Fruit fly (Drosophila melanogaster) whole organism, embryonic: ENCODE data around the gene Ube4B.
A peak's percentile ranks its signal among the peaks of the same experiment; 100 is the strongest.

Source experiments
- Bteb2 ChIP-seq: fragments of 200-800 bp; sonication (Bioruptor generic); optimal IDR thresholded peaks from 2 replicates; lab custom pipeline; 2016; ENCODE audit warnings: missing biosample characterization, missing genetic modification characterization
- CG10147 ChIP-seq: fragments of 200-800 bp; sonication (Bioruptor generic); optimal IDR thresholded peaks from 2 replicates; lab custom pipeline; 2019; ENCODE audit warnings: missing biosample characterization, mild to moderate bottlenecking, missing genetic modification characterization, moderate library complexity
- CG10209 ChIP-seq: fragments of 200-800 bp; sonication (Bioruptor generic); optimal IDR thresholded peaks from 3 replicates; lab custom pipeline; 2017; ENCODE audit warnings: missing biosample characterization, mild to moderate bottlenecking, missing genetic modification characterization, missing genetic modification reagents
- CG10267 ChIP-seq: fragments of 200-800 bp; sonication (Bioruptor generic); optimal IDR thresholded peaks from 2 replicates; lab custom pipeline; 2018; ENCODE audit warnings: missing biosample characterization, mild to moderate bottlenecking, missing genetic modification characterization, moderate library complexity
- CG10543 ChIP-seq: fragments of 200-800 bp; sonication (Bioruptor generic); optimal IDR thresholded peaks from 3 replicates; lab custom pipeline; 2017; ENCODE audit warnings: missing biosample characterization, mild to moderate bottlenecking, missing genetic modification characterization, moderate library complexity
- CG14860 ChIP-seq: fragments of 200-800 bp; sonication (Bioruptor generic); IDR thresholded peaks from 3 replicates; pipeline ENCODE4 v1.3.6; 2022; ENCODE audit warnings: missing biosample characterization, missing genetic modification characterization; ENCODE audit not compliant: partially characterized antibody
- CG14965 ChIP-seq: fragments of 200-800 bp; sonication (Bioruptor generic); optimal IDR thresholded peaks from 2 replicates; lab custom pipeline; 2016; ENCODE audit warnings: missing biosample characterization, missing genetic modification characterization, borderline replicate concordance
- CG1529 ChIP-seq: fragments of 200-800 bp; sonication (Bioruptor generic); optimal IDR thresholded peaks from 3 replicates; lab custom pipeline; 2018; ENCODE audit warnings: missing biosample characterization, missing genetic modification characterization
- CG17359 ChIP-seq: fragments of 200-800 bp; sonication (Bioruptor generic); optimal IDR thresholded peaks from 3 replicates; lab custom pipeline; 2018; ENCODE audit warnings: missing biosample characterization, mild to moderate bottlenecking, missing genetic modification characterization, moderate library complexity
- CG1792 ChIP-seq: fragments of 200-800 bp; sonication (Bioruptor generic); optimal IDR thresholded peaks from 2 replicates; lab custom pipeline; 2016; ENCODE audit warnings: missing biosample characterization, missing genetic modification characterization
- CG31388 ChIP-seq: fragments of 200-800 bp; sonication (Bioruptor generic); optimal IDR thresholded peaks from 2 replicates; lab custom pipeline; 2016; ENCODE audit warnings: missing biosample characterization, missing genetic modification characterization
- CG32532 ChIP-seq: fragments of 200-800 bp; sonication (Bioruptor generic); IDR thresholded peaks from 2 replicates; pipeline ENCODE4 v1.3.6; 2022; ENCODE audit warnings: missing biosample characterization, missing genetic modification characterization
- CG3407 ChIP-seq: fragments of 200-800 bp; sonication (Bioruptor generic); optimal IDR thresholded peaks from 2 replicates; lab custom pipeline; 2018; ENCODE audit warnings: missing biosample characterization, mild to moderate bottlenecking, missing genetic modification characterization
- CG34376 ChIP-seq: fragments of 200-800 bp; sonication (Bioruptor generic); optimal IDR thresholded peaks from 2 replicates; lab custom pipeline; 2018; ENCODE audit warnings: missing biosample characterization, mild to moderate bottlenecking, missing genetic modification characterization
- CG34422 ChIP-seq: fragments of 200-800 bp; sonication (Bioruptor generic); IDR thresholded peaks from 3 replicates; pipeline ENCODE4 v1.3.6; 2022; ENCODE audit warnings: missing biosample characterization, missing genetic modification characterization
- CG3726 ChIP-seq: fragments of 200-800 bp; sonication (Bioruptor generic); IDR thresholded peaks from 3 replicates; pipeline ENCODE4, ENCODE4 v1.3.6; 2022; ENCODE audit warnings: missing biosample characterization, missing genetic modification characterization
- CG42726 ChIP-seq: fragments of 200-800 bp; sonication (Bioruptor generic); IDR thresholded peaks from 2 replicates; pipeline ENCODE4 v1.3.6; 2022; ENCODE audit warnings: missing biosample characterization, missing genetic modification characterization; ENCODE audit not compliant: partially characterized antibody
- CG4328 ChIP-seq: fragments of 200-800 bp; sonication (Bioruptor generic); optimal IDR thresholded peaks from 3 replicates; lab custom pipeline; 2017; ENCODE audit warnings: missing biosample characterization, missing genetic modification reagents, missing genetic modification characterization
- CG4854 ChIP-seq: fragments of 200-800 bp; sonication (Bioruptor generic); optimal IDR thresholded peaks from 2 replicates; lab custom pipeline; 2016; ENCODE audit warnings: missing biosample characterization, missing genetic modification characterization, inconsistent platforms
- CG6791 ChIP-seq: fragments of 200-800 bp; sonication (Bioruptor generic); IDR thresholded peaks from 3 replicates; pipeline ENCODE4 v1.3.6; 2022; ENCODE audit warnings: missing biosample characterization, missing genetic modification characterization; ENCODE audit not compliant: partially characterized antibody
- CG6854 ChIP-seq: fragments of 200-800 bp; sonication (Bioruptor generic); optimal IDR thresholded peaks from 3 replicates; lab custom pipeline; 2017; ENCODE audit warnings: missing biosample characterization, mild to moderate bottlenecking, missing genetic modification characterization
- CG8281 ChIP-seq: fragments of 200-800 bp; sonication (Bioruptor generic); optimal IDR thresholded peaks from 2 replicates; lab custom pipeline; 2018; ENCODE audit warnings: missing biosample characterization, mild to moderate bottlenecking, missing genetic modification characterization, moderate library complexity
- CG8924 ChIP-seq: fragments of 200-800 bp; optimal IDR thresholded peaks from 3 replicates; lab custom pipeline; 2019; ENCODE audit warnings: missing biosample characterization, mild to moderate bottlenecking, missing genetic modification characterization, moderate library complexity
- Dip2 ChIP-seq: fragments of 200-800 bp; sonication (Bioruptor generic); IDR thresholded peaks from 2 replicates; pipeline ENCODE4 v1.3.6; 2022; ENCODE audit warnings: missing biosample characterization, missing genetic modification characterization
- Doc2 ChIP-seq: fragments of 200-800 bp; sonication (Bioruptor generic); IDR thresholded peaks from 2 replicates; pipeline ENCODE4 v1.3.6; 2022; ENCODE audit warnings: missing biosample characterization, missing genetic modification characterization
- ERR ChIP-seq: fragments of 200-800 bp; sonication (Bioruptor generic); optimal IDR thresholded peaks from 2 replicates; lab custom pipeline; 2016; ENCODE audit warnings: missing biosample characterization, missing genetic modification characterization
- Ets65A ChIP-seq: fragments of 200-800 bp; sonication (Bioruptor generic); peaks from one replicate; lab custom pipeline; 2016; ENCODE audit warnings: missing biosample characterization, missing genetic modification characterization
- H2.0 ChIP-seq: fragments of 200-800 bp; sonication (Bioruptor generic); IDR thresholded peaks from 2 replicates; pipeline ENCODE4 v1.3.6; 2022; ENCODE audit warnings: missing biosample characterization, missing genetic modification characterization
- Med ChIP-seq: fragments of 200-800 bp; sonication (Bioruptor generic); peaks from one replicate; lab custom pipeline; 2016; ENCODE audit warnings: missing biosample characterization, missing genetic modification characterization, mild to moderate bottlenecking, inconsistent platforms, moderate library complexity
- NK7.1 ChIP-seq: fragments of 200-800 bp; sonication (Bioruptor generic); optimal IDR thresholded peaks from 3 replicates; lab custom pipeline; 2016; ENCODE audit warnings: missing biosample characterization, missing genetic modification characterization
- Neu2 ChIP-seq: fragments of 200-800 bp; sonication (Bioruptor generic); optimal IDR thresholded peaks from 3 replicates; lab custom pipeline; 2016; ENCODE audit warnings: missing biosample characterization, missing genetic modification characterization, borderline replicate concordance
- Nf-YB ChIP-seq: fragments of 200-800 bp; sonication (Bioruptor generic); optimal IDR thresholded peaks from 3 replicates; lab custom pipeline; 2019; ENCODE audit warnings: missing biosample characterization, mild to moderate bottlenecking, missing genetic modification characterization, moderate library complexity
- bowl ChIP-seq: fragments of 200-800 bp; sonication (Bioruptor generic); IDR thresholded peaks from 2 replicates; pipeline ENCODE4 v1.3.6; 2022; ENCODE audit warnings: missing biosample characterization, missing genetic modification characterization
- br ChIP-seq: fragments of >200 bp; optimal IDR thresholded peaks from 2 replicates; lab custom pipeline; 2017
- dmrt99B ChIP-seq: fragments of 200-800 bp; sonication (Bioruptor generic); optimal IDR thresholded peaks from 2 replicates; lab custom pipeline; 2018; ENCODE audit warnings: missing biosample characterization, mild to moderate bottlenecking, missing genetic modification characterization, moderate library complexity
- ems ChIP-seq: fragments of 200-800 bp; sonication (Bioruptor generic); optimal IDR thresholded peaks from 3 replicates; lab custom pipeline; 2016; ENCODE audit warnings: missing biosample characterization, missing genetic modification characterization
- eyg ChIP-seq: fragments of 200-800 bp; sonication (Bioruptor generic); optimal IDR thresholded peaks from 3 replicates; lab custom pipeline; 2016; ENCODE audit warnings: missing biosample characterization, missing genetic modification characterization
- fu2 ChIP-seq: fragments of 200-800 bp; sonication (Bioruptor generic); optimal IDR thresholded peaks from 2 replicates; lab custom pipeline; 2016; ENCODE audit warnings: missing biosample characterization, missing genetic modification characterization
- hb ChIP-seq: fragments of 200-800 bp; sonication (Bioruptor generic); IDR thresholded peaks from 3 replicates; pipeline ENCODE4 v1.3.6; 2022; ENCODE audit warnings: missing biosample characterization, missing genetic modification characterization; ENCODE audit not compliant: partially characterized antibody
- insv ChIP-seq, 2 experiments: fragments of 200-800 bp; sonication (Bioruptor generic); optimal IDR thresholded peaks; 3 replicates each; lab custom pipeline; 2016 to 2018; ENCODE audit warnings: missing biosample characterization in 2 of 2, missing genetic modification characterization in 2 of 2
- inv ChIP-seq: fragments of 200-800 bp; sonication (Bioruptor generic); IDR thresholded peaks from 2 replicates; pipeline ENCODE4 v1.3.6; 2022; ENCODE audit warnings: missing biosample characterization, missing genetic modification characterization; ENCODE audit not compliant: partially characterized antibody
- nau ChIP-seq: fragments of 200-800 bp; sonication (Bioruptor generic); optimal IDR thresholded peaks from 3 replicates; lab custom pipeline; 2017; ENCODE audit warnings: missing biosample characterization, mild to moderate bottlenecking, missing genetic modification characterization, missing genetic modification reagents
- prd ChIP-seq, 3 experiments: fragments of >200 bp in 2 of 3; fragments of 200-800 bp in 1 of 3; sonication (Bioruptor generic) in 1 of 3; optimal IDR thresholded peaks in 2 of 3; IDR thresholded peaks in 1 of 3; 2 replicates in 2 of 3; 3 replicates in 1 of 3; pipeline versions ENCODE4 v1.3.6 to Lab custom; 2017 to 2022; ENCODE audit warnings: missing biosample characterization in 1 of 3, missing genetic modification characterization in 1 of 3
- ro ChIP-seq: fragments of 200-800 bp; sonication (Bioruptor generic); IDR thresholded peaks from 2 replicates; pipeline ENCODE4 v1.3.6; 2022; ENCODE audit warnings: missing biosample characterization, missing genetic modification characterization
- run ChIP-seq: fragments of 200-800 bp; sonication (Bioruptor generic); optimal IDR thresholded peaks from 3 replicates; lab custom pipeline; 2018; ENCODE audit warnings: missing biosample characterization, mild to moderate bottlenecking, missing genetic modification characterization
- salm ChIP-seq: fragments of 200-800 bp; sonication (Bioruptor generic); optimal IDR thresholded peaks from 2 replicates; lab custom pipeline; 2018; ENCODE audit warnings: missing biosample characterization, mild to moderate bottlenecking, missing genetic modification characterization
- sens-2 ChIP-seq: fragments of 200-800 bp; sonication (Bioruptor generic); IDR thresholded peaks from 2 replicates; pipeline ENCODE4 v1.3.6; 2022; ENCODE audit warnings: missing biosample characterization, missing genetic modification characterization
- sug ChIP-seq: fragments of 200-800 bp; optimal IDR thresholded peaks from 2 replicates; lab custom pipeline; 2019; ENCODE audit warnings: missing biosample characterization, mild to moderate bottlenecking, missing genetic modification characterization, moderate library complexity
- tio ChIP-seq: fragments of 200-800 bp; sonication (Bioruptor generic); optimal IDR thresholded peaks from 2 replicates; lab custom pipeline; 2017; ENCODE audit warnings: missing biosample characterization, missing genetic modification characterization, inconsistent platforms
- trem ChIP-seq: fragments of 200-800 bp; optimal IDR thresholded peaks from 3 replicates; lab custom pipeline; 2019; ENCODE audit warnings: missing biosample characterization, mild to moderate bottlenecking, missing genetic modification characterization, moderate library complexity
- ttk ChIP-seq: fragments of 200-800 bp; sonication (Bioruptor generic); IDR thresholded peaks from 2 replicates; pipeline ENCODE4 v2.1.2; 2022; ENCODE audit warnings: missing biosample characterization, missing genetic modification characterization

The Ube4B gene

DNA sequence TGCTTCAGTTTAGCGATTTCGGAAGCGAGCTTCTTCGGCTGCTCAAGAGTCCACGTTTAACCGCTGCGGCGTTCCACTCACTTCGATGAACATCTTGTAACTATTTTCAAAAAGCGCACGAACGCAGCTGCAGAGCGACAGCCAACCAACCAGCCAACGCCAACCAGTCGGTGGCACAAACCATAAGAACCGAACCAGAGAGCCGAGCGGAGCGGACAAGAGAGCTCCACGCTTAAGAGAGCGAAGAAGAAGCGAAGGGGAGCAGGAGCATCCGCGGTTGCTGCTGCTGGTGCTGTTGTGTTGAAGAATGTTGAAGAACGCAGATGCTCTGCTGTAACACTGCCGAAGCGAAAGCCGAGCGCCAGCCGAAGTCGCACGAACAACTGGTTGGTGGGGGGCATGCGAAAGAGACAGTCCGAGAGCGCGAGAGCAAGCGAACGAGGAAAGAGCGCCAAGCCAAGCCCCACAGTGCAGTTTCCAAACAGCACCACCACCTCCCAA is 40.9 kb upstream of the Ube4B start, which contains the start of gene CG9932 (continued):
- TF ChIP-seq CG17359 (tag; lab: Kevin White, UChicago), result peak; percentile 2
- no peak for TF ChIP-seq trem (tag; lab: Kevin White, UChicago)
- TF ChIP-seq CG14860 (GFP tag; lab: Robert Waterston, UW), result no peak
- peak; percentile 60 for TF ChIP-seq nau (GFP tag; lab: Kevin White, UChicago)
- TF ChIP-seq ro (GFP tag; lab: Robert Waterston, UW), result no peak
- no peak for TF ChIP-seq ems (GFP tag; lab: Kevin White, UChicago)
- no peak for TF ChIP-seq tio (GFP tag; lab: Kevin White, UChicago)
- TF ChIP-seq CG10267, result no peak
- TF ChIP-seq CG8281 (tag; lab: Kevin White, UChicago), result no peak
- peak; percentile 57 for TF ChIP-seq CG34376
- no peak for TF ChIP-seq CG4854 (GFP tag; lab: Kevin White, UChicago)
- no peak for TF ChIP-seq Doc2 (GFP tag; lab: Robert Waterston, UW)
- no peak for TF ChIP-seq CG1529 (GFP tag; lab: Kevin White, UChicago)
- no peak for TF ChIP-seq CG6791 (GFP tag; lab: Robert Waterston, UW)
- no peak for TF ChIP-seq CG14965
- no peak for TF ChIP-seq salm (tag; lab: Kevin White, UChicago)
- TF ChIP-seq ttk (GFP tag; lab: Robert Waterston, UW), result no peak
- TF ChIP-seq sug (tag; lab: Kevin White, UChicago), result peak; percentile 92
- TF ChIP-seq run (tag; lab: Kevin White, UChicago), result no peak
- 0 out of 2 replicates have a peak, but pooled peaks have one; percentile 22 for TF ChIP-seq bowl (GFP tag; lab: Robert Waterston, UW)
- TF ChIP-seq NK7.1 (GFP tag; lab: Kevin White, UChicago), result no peak
- no peak for TF ChIP-seq Ets65A
- no peak for TF ChIP-seq CG3407 (GFP tag; lab: Kevin White, UChicago)
- TF ChIP-seq H2.0, result no peak
- TF ChIP-seq CG32532 (GFP tag; lab: Robert Waterston, UW), result peak; percentile 66
- no peak for TF ChIP-seq hb (GFP tag; lab: Robert Waterston, UW)
- TF ChIP-seq sens-2 (GFP tag; lab: Robert Waterston, UW), result no peak
- no peak for TF ChIP-seq CG8924 (tag; lab: Kevin White, UChicago)
- no peak for TF ChIP-seq Neu2
- TF ChIP-seq CG4328 (GFP tag; lab: Kevin White, UChicago), result no peak
- no peak for TF ChIP-seq eyg (GFP tag; lab: Kevin White, UChicago)
- TF ChIP-seq CG34422 (GFP tag; lab: Robert Waterston, UW), result no peak
- no peak for TF ChIP-seq prd (optimal IDR thresholded peaks at IDR 0.05; lab: Kevin White, UChicago)
- no peak for TF ChIP-seq prd (GFP tag; IDR thresholded peaks at IDR 0.05; lab: Robert Waterston, UW)
- peak; percentile 34 for TF ChIP-seq CG6854 (GFP tag; lab: Kevin White, UChicago)
- no peak for TF ChIP-seq inv
- TF ChIP-seq CG10543 (GFP tag; lab: Kevin White, UChicago), result peak; percentile 48
- TF ChIP-seq CG3726 (GFP tag; lab: Robert Waterston, UW), result no peak
- peak; percentile 86 for TF ChIP-seq Nf-YB (GFP tag; lab: Kevin White, UChicago)
- TF ChIP-seq Dip2, result no peak
- peak; percentile 88 for TF ChIP-seq Med (GFP tag; lab: Kevin White, UChicago)
- no peak for TF ChIP-seq br
- no peak for TF ChIP-seq CG10147 (GFP tag; lab: Kevin White, UChicago)
- TF ChIP-seq dmrt99B (tag; lab: Kevin White, UChicago), result peak; percentile 0
- TF ChIP-seq Bteb2, result no peak
- no peak for TF ChIP-seq ERR
- peak; percentile 36; the same call in 1 of the 2 replicates for TF ChIP-seq CG42726 (GFP tag; lab: Robert Waterston, UW)
- no peak for TF ChIP-seq CG10209 (GFP tag; lab: Kevin White, UChicago)
- no peak for TF ChIP-seq CG1792
- no peak for TF ChIP-seq fu2 (GFP tag; lab: Kevin White, UChicago)
- TF ChIP-seq CG31388 (GFP tag; lab: Kevin White, UChicago), result no peak
- no peak for TF ChIP-seq insv (GFP tag; optimal IDR thresholded peaks at IDR 0.05; lab: Kevin White, UChicago)
